Worm (Caenorhabditis elegans): Measurements from ENCODE around the gene C02E7.7.

C02E7.7 gene

DNA sequence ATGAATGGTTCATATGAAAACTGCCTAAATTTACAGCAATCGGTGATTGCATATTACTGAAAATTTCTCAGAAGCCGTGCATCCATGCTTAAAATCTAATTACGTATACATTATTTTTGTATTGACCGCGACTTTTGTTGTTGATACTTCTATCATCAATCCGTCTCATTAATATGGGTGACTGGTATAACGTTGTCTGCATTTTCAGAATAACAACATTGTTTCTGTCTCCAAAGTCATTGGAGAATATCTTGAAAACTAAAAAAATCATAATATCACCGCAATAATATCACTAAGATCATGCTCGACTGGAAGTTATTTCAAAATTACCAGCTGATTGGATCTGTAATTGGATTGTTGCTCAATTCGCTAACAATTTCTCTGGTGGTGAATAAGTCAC is 33.1 kb upstream of the C02E7.7 start, which contains the start of gene str-207:
Gene str-207 (plus strand): TSS at position 301 of the 400 bp plus-strand sequence.
- TF ChIP-seq cog-1 (tag; optimal IDR thresholded peaks at IDR 0.05) (no peak), ztf-29 (GFP tag; IDR thresholded peaks at IDR 0.05) (no peak), ref-1 (GFP tag; conservative IDR thresholded peaks at IDR 0.05) (no peak), klf-2 (GFP tag; conservative IDR thresholded peaks at IDR 0.05) (no peak), flt-1 (GFP tag; IDR thresholded peaks at IDR 0.05) (no peak), ztf-23 (GFP tag; IDR thresholded peaks at IDR 0.05) (no peak), tab-1 (GFP tag; IDR thresholded peaks at IDR 0.05) (no peak), med-1 (GFP tag; optimal IDR thresholded peaks at IDR 0.05; ENCODE audit: insufficient read depth) (no peak), T22C8.4 (GFP tag; IDR thresholded peaks at IDR 0.05) (no peak)

DNA sequence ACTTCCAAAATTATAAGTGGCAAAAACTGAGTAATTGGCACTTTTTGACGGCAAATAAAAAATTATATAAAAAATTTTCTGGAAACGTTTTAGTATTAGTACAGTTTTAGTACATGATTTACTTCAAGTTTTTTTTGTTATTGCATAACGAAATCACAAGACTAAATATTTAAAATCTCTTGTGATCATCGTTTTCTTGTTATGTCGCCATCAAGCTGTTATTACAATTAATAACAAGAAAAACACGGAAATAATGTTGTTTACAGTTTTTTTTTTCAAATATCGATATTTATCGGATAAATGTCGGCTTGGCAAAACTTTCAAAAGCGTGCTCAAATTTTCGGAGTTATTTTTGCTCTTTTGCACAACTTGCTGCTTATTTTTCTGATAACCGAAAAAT is 30.3 kb upstream of the C02E7.7 start, which contains the start of gene str-209:
Gene str-209 (plus strand): TSS at position 301 of the 400 bp plus-strand sequence.
- no peak for TF ChIP-seq klf-2 (GFP tag; conservative IDR thresholded peaks at IDR 0.05)

DNA sequence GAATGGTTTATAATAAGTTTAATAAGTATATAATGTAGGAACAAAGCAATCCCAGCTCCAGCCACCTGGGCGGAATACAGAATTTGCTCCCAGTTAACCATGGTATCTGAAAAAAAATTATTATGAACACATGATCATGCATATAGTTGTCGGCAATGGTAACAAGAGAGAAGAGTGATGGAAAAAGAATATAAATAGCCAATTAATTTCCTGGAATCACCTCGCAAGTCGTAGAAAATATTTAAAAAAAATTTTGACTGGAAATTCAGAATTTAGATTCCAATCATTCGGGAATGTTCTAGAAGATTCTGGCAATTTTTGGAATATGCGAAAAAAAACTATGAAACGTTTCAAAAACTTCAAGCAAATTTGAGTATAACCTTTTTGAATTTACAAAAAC is 25.8 kb upstream of the C02E7.7 start, which contains the start of gene str-211:
Gene str-211 (minus strand): TSS at position 101 of the 400 bp plus-strand sequence.
- TF ChIP-seq med-1 (GFP tag; optimal IDR thresholded peaks at IDR 0.05; ENCODE audit: insufficient read depth) (no peak), tab-1 (GFP tag; IDR thresholded peaks at IDR 0.05) (no peak), ztf-23 (GFP tag; IDR thresholded peaks at IDR 0.05) (no peak), klf-2 (GFP tag; conservative IDR thresholded peaks at IDR 0.05) (no peak), ztf-29 (GFP tag; IDR thresholded peaks at IDR 0.05) (no peak), flt-1 (GFP tag; IDR thresholded peaks at IDR 0.05) (no peak), ref-1 (GFP tag; conservative IDR thresholded peaks at IDR 0.05) (no peak), T22C8.4 (GFP tag; IDR thresholded peaks at IDR 0.05) (no peak), cog-1 (tag; optimal IDR thresholded peaks at IDR 0.05) (no peak)

DNA sequence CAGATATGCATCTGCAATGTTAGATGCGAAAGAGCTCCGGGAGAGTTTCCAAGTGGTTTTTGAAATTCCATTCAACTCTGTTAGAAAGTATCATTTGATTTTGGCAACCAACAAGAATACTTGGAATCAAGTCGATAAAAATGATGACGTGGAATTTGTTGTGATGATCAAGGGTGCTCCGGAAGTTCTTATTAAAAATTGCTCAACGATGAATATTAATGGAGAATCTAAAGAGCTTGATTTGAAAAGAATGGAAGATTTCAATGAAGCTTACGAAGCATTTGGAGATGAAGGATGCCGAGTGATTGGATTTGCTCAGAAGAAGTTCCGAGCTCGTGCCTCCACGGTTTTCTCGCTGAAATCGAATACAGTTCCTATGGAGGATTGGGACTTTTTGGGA is 19.0 kb upstream of the C02E7.7 start:
- TF ChIP-seq ztf-23 (GFP tag; IDR thresholded peaks at IDR 0.05), result no peak
- TF ChIP-seq cog-1 (tag; optimal IDR thresholded peaks at IDR 0.05), result no peak
- no peak for TF ChIP-seq ref-1 (GFP tag; conservative IDR thresholded peaks at IDR 0.05)
- no peak for TF ChIP-seq klf-2 (GFP tag; conservative IDR thresholded peaks at IDR 0.05)
- TF ChIP-seq flt-1 (GFP tag; IDR thresholded peaks at IDR 0.05), result no peak
- TF ChIP-seq T22C8.4 (GFP tag; IDR thresholded peaks at IDR 0.05), result no peak
- TF ChIP-seq med-1 (GFP tag; optimal IDR thresholded peaks at IDR 0.05; ENCODE audit: insufficient read depth), result no peak
- TF ChIP-seq ztf-29 (GFP tag; IDR thresholded peaks at IDR 0.05), result no peak
- TF ChIP-seq tab-1 (GFP tag; IDR thresholded peaks at IDR 0.05), result no peak

DNA sequence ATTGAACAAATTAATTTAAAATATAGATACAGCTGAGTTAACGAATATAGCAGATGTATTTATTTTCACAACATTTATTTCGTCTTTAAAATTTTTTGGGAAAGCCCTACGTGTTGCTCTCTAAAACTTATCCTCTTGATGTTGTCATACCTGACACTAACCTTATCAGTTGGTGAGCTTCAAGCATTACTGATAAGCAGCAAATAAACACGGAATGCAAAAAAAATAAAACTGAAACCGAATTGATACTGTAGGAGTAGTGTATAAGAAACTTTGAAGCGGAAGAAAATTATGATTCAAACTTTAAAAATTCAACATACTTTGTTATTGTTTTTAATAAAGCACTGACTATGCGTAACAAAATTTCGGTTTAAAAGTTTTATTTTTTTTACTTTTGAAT is 16.7 kb upstream of the C02E7.7 start:
- TF ChIP-seq T22C8.4 (GFP tag; IDR thresholded peaks at IDR 0.05) (no peak), med-1 (GFP tag; optimal IDR thresholded peaks at IDR 0.05; ENCODE audit: insufficient read depth) (no peak), flt-1 (GFP tag; IDR thresholded peaks at IDR 0.05) (no peak), tab-1 (GFP tag; IDR thresholded peaks at IDR 0.05) (no peak), ztf-29 (GFP tag; IDR thresholded peaks at IDR 0.05) (no peak), ztf-23 (GFP tag; IDR thresholded peaks at IDR 0.05) (no peak), klf-2 (GFP tag; conservative IDR thresholded peaks at IDR 0.05) (no peak), cog-1 (tag; optimal IDR thresholded peaks at IDR 0.05) (no peak), ref-1 (GFP tag; conservative IDR thresholded peaks at IDR 0.05) (no peak)

DNA sequence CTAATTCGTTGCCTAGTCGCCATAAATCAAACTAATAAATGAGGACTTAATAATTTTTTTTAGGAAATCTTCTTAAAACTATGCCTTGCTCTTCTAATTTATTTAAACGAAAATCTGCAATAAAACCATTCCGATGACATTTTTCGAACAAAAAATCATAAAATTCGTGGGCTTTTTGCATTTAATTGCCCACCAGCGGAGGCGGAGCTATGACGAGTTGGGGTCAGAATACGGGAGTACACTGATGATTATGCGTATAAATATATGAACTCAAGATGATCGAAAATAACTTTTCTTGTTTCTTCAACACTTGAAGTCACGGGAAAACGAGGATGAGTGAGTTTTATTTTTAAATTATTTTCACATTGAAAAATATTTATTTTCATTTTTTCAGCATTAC is 16.0 kb upstream of the C02E7.7 start, which contains the start of gene catp-2:
Gene catp-2 (plus strand): TSS at position 301 of the 400 bp plus-strand sequence.
- no peak for TF ChIP-seq ref-1 (GFP tag; conservative IDR thresholded peaks at IDR 0.05)
- no peak for TF ChIP-seq med-1 (GFP tag; optimal IDR thresholded peaks at IDR 0.05; ENCODE audit: insufficient read depth)
- no peak for TF ChIP-seq ztf-29 (GFP tag; IDR thresholded peaks at IDR 0.05)
- TF ChIP-seq flt-1 (GFP tag; IDR thresholded peaks at IDR 0.05), result no peak
- TF ChIP-seq cog-1 (tag; optimal IDR thresholded peaks at IDR 0.05), result no peak
- no peak for TF ChIP-seq ztf-23 (GFP tag; IDR thresholded peaks at IDR 0.05)
- TF ChIP-seq tab-1 (GFP tag; IDR thresholded peaks at IDR 0.05), result no peak
- no peak for TF ChIP-seq klf-2 (GFP tag; conservative IDR thresholded peaks at IDR 0.05)
- no peak for TF ChIP-seq T22C8.4 (GFP tag; IDR thresholded peaks at IDR 0.05)

DNA sequence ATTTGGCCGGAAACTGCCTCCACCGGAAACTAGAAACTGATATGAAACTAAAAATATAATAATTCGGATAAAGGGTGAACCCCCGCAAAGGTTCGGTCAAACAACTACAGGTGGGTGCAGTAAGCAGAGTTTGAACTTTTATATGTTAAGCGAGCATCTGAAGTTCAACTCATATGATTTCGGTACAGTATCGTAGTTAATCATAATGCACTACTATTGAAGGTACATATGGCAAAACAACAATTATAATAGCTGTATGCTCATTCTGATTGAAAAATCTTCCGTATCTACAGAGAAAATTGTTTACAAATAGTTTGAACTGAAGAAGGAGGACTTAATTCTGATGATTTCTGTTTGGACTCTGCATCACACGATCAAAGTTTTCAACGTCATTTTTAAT is 14.9 kb upstream of the C02E7.7 start:
- TF ChIP-seq ztf-29 (GFP tag; IDR thresholded peaks at IDR 0.05) (no peak), cog-1 (tag; optimal IDR thresholded peaks at IDR 0.05) (no peak), klf-2 (GFP tag; conservative IDR thresholded peaks at IDR 0.05) (no peak), flt-1 (GFP tag; IDR thresholded peaks at IDR 0.05) (no peak), T22C8.4 (GFP tag; IDR thresholded peaks at IDR 0.05) (no peak), tab-1 (GFP tag; IDR thresholded peaks at IDR 0.05) (no peak)

DNA sequence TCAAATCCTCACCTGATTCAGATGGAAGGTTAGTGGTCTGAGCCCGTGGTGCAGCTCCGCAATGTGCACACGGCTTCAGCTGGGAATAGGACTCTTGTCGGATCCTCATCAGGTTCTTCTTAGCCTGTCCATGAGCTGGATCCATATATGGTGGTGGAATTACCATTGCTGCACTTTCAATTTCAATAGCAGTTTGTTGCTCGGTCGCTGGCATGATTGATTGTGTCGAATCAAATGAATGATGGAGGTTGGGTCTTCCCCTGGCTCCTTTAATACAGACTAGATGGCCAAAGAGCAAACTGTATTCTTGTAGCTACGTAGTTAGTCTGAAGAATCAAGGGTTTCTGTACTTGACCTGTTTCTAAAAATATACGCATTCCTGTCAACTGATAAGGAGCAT is 14.4 kb upstream of the C02E7.7 start, which contains the start of gene C02E7.10:
Gene C02E7.10 (minus strand): TSS at position 232 of the 400 bp plus-strand sequence.
- TF ChIP-seq ztf-29 (GFP tag; IDR thresholded peaks at IDR 0.05) (no peak), tab-1 (GFP tag; IDR thresholded peaks at IDR 0.05) (no peak), cog-1 (tag; optimal IDR thresholded peaks at IDR 0.05) (no peak), ztf-23 (GFP tag; IDR thresholded peaks at IDR 0.05) (no peak), med-1 (GFP tag; optimal IDR thresholded peaks at IDR 0.05; ENCODE audit: insufficient read depth) (no peak), T22C8.4 (GFP tag; IDR thresholded peaks at IDR 0.05) (no peak), klf-2 (GFP tag; conservative IDR thresholded peaks at IDR 0.05) (no peak), ref-1 (GFP tag; conservative IDR thresholded peaks at IDR 0.05) (no peak), flt-1 (GFP tag; IDR thresholded peaks at IDR 0.05) (no peak)

DNA sequence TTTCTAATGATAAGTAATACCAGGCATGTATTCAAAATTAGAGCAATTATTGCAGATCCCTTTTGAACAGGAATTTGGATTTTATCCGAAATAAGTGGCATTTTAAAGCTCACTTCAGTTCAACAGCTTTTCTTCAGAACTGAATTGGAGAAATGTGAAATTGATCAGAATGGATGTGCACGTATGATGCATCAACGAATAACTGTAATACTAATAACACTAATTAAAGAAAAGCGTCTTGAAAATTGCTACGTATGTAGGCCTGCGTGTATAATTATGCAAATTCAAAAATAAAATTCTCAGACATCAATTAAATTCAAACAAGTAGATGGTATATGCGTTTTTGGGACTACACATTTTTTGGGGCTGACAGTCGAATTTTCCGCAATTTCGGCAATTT is 11.5 kb upstream of the C02E7.7 start, which contains the start of gene str-205:
Gene str-205 (minus strand): TSS at position 101 of the 400 bp plus-strand sequence.
- TF ChIP-seq med-1 (GFP tag; optimal IDR thresholded peaks at IDR 0.05; ENCODE audit: insufficient read depth), result no peak
- TF ChIP-seq ztf-23 (GFP tag; IDR thresholded peaks at IDR 0.05), result no peak
- TF ChIP-seq tab-1 (GFP tag; IDR thresholded peaks at IDR 0.05), result no peak
- TF ChIP-seq cog-1 (tag; optimal IDR thresholded peaks at IDR 0.05), result no peak

DNA sequence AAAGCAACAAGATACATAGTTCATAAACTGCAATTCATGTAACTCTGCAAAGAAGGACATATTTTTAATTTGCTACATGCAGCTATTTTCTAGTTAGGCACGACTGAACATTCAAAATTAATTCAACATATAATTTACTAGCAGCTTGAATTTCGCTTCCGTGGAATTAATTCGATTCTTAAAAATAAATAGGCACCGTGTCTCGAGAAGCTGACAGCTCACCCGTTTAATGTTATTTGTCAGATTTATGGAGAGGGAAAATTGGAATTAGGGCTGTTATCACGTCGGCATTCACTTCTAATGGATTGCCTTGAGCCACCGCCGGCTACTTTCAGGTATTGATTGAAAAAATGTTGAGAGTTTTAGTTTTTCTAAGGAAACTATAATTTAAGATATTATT is 8.0 kb upstream of the C02E7.7 start, which contains the start of gene srh-21:
Gene srh-21 (plus strand): TSS at position 301 of the 400 bp plus-strand sequence.
- TF ChIP-seq klf-2 (GFP tag; conservative IDR thresholded peaks at IDR 0.05) (no peak), cog-1 (tag; optimal IDR thresholded peaks at IDR 0.05) (no peak), ref-1 (GFP tag; conservative IDR thresholded peaks at IDR 0.05) (no peak), med-1 (GFP tag; optimal IDR thresholded peaks at IDR 0.05; ENCODE audit: insufficient read depth) (no peak), tab-1 (GFP tag; IDR thresholded peaks at IDR 0.05) (no peak), ztf-23 (GFP tag; IDR thresholded peaks at IDR 0.05) (no peak), T22C8.4 (GFP tag; IDR thresholded peaks at IDR 0.05) (no peak), ztf-29 (GFP tag; IDR thresholded peaks at IDR 0.05) (no peak), flt-1 (GFP tag; IDR thresholded peaks at IDR 0.05) (no peak)

Data from whole organism, midembryonic.